Worm (Caenorhabditis elegans) whole organism, L1 larva: Measurements from ENCODE around the gene cdgs-1.

Experiments
- C34B4.2 ChIP-seq: sonication (generic microtip); optimal IDR thresholded peaks from 2 replicates; lab custom pipeline; 2017; ENCODE audit warnings: mild to moderate bottlenecking, missing genetic modification characterization, missing compliant biosample characterization
- F16B12.6 ChIP-seq: fragments of 150-350 bp; optimal IDR thresholded peaks from 2 replicates; lab custom pipeline; 2014; ENCODE audit warnings: missing biosample characterization, missing genetic modification characterization
- Y116A8C.19 ChIP-seq: sonication (generic microtip); optimal IDR thresholded peaks from 2 replicates; lab custom pipeline; 2016; ENCODE audit warnings: missing compliant biosample characterization, missing genetic modification characterization, borderline replicate concordance
- alr-1 ChIP-seq: fragments of 200-800 bp; sonication (Bioruptor generic); optimal IDR thresholded peaks from 2 replicates; lab custom pipeline; 2018; ENCODE audit warnings: borderline replicate concordance, mild to moderate bottlenecking, missing genetic modification characterization, missing compliant biosample characterization
- aly-2 ChIP-seq: fragments of 150-350 bp; optimal IDR thresholded peaks from 2 replicates; lab custom pipeline; 2014; ENCODE audit warnings: missing biosample characterization, missing genetic modification characterization
- ama-1 ChIP-seq: fragments of 150-350 bp; optimal IDR thresholded peaks from 2 replicates; lab custom pipeline; 2014
- blmp-1 ChIP-seq: fragments of 150-350 bp; optimal IDR thresholded peaks from 2 replicates; lab custom pipeline; 2014; ENCODE audit warnings: missing biosample characterization, missing genetic modification characterization
- ceh-82 ChIP-seq, 3 experiments: fragments of 150-350 bp in 1 of 3; sonication (generic microtip) in 2 of 3; optimal IDR thresholded peaks; 2 replicates each; lab custom pipeline; 2014 to 2017; ENCODE audit warnings: missing biosample characterization in 3 of 3, missing genetic modification characterization in 3 of 3
- ceh-88 ChIP-seq: fragments of 200-800 bp; sonication (Bioruptor generic); IDR thresholded peaks from 2 replicates; pipeline ENCODE4 v1.3.6; 2022; ENCODE audit warnings: missing genetic modification characterization, missing compliant biosample characterization
- dpl-1 ChIP-seq, 3 experiments: fragments of 150-350 bp in 2 of 3; sonication (generic microtip) in 1 of 3; optimal IDR thresholded peaks; 2 replicates each; lab custom pipeline; 2014 to 2017; ENCODE audit warnings: missing biosample characterization in 3 of 3, missing genetic modification characterization in 3 of 3, missing genetic modification reagents in 3 of 3
- dsc-1 ChIP-seq: sonication (generic microtip); optimal IDR thresholded peaks from 2 replicates; lab custom pipeline; 2016; ENCODE audit warnings: mild to moderate bottlenecking, missing genetic modification characterization, missing compliant biosample characterization
- efl-1 ChIP-seq, 4 experiments: fragments of 150-350 bp; optimal IDR thresholded peaks in 3 of 4; peaks in 1 of 4; 1 replicate in 1 of 4; 2 replicates in 3 of 4; lab custom pipeline; 2014; ENCODE audit warnings: missing biosample characterization in 2 of 4, missing genetic modification characterization in 2 of 4, missing genetic modification reagents in 2 of 4
- efl-3 ChIP-seq: fragments of 200-800 bp; sonication (Bioruptor generic); optimal IDR thresholded peaks from 2 replicates; lab custom pipeline; 2018; ENCODE audit warnings: mild to moderate bottlenecking, missing genetic modification characterization, missing compliant biosample characterization
- egl-13 ChIP-seq: sonication (generic microtip); optimal IDR thresholded peaks from 2 replicates; lab custom pipeline; 2016; ENCODE audit warnings: missing genotype, missing genetic modification reagents, missing genetic modification characterization, missing compliant biosample characterization
- egl-27 ChIP-seq, 2 experiments: fragments of 150-350 bp in 1 of 2; sonication (generic microtip); optimal IDR thresholded peaks; 3 replicates each; lab custom pipeline; 2017 to 2018; ENCODE audit warnings: missing biosample characterization in 2 of 2, missing genetic modification characterization in 2 of 2, missing genetic modification reagents in 2 of 2
- elt-2 ChIP-seq: sonication (generic microtip); optimal IDR thresholded peaks from 2 replicates; lab custom pipeline; 2016; ENCODE audit warnings: missing genetic modification characterization, mild to moderate bottlenecking, inconsistent platforms, missing compliant biosample characterization, missing genetic modification reagents
- elt-3 ChIP-seq, 6 experiments: fragments of 150-350 bp in 1 of 6; sonication (generic microtip); optimal IDR thresholded peaks; 2 replicates each; lab custom pipeline; 2017 to 2018; ENCODE audit warnings: missing biosample characterization in 6 of 6, missing genetic modification characterization in 6 of 6, inconsistent platforms in 1 of 6
- fkh-10 ChIP-seq: sonication (generic microtip); optimal IDR thresholded peaks from 2 replicates; lab custom pipeline; 2017; ENCODE audit warnings: missing biosample characterization, missing genetic modification reagents, missing genetic modification characterization
- fkh-4 ChIP-seq: sonication (generic microtip); optimal IDR thresholded peaks from 2 replicates; lab custom pipeline; 2016; ENCODE audit warnings: missing compliant biosample characterization, missing genetic modification characterization, borderline replicate concordance
- fkh-8 ChIP-seq: sonication (generic microtip); optimal IDR thresholded peaks from 2 replicates; lab custom pipeline; 2016; ENCODE audit warnings: mild to moderate bottlenecking, missing genetic modification characterization, missing compliant biosample characterization
- fos-1 ChIP-seq: fragments of 150-350 bp; optimal IDR thresholded peaks from 2 replicates; lab custom pipeline; 2014; ENCODE audit warnings: missing biosample characterization, missing genetic modification characterization
- grh-1 ChIP-seq: fragments of 200-800 bp; sonication (Bioruptor generic); IDR thresholded peaks from 2 replicates; pipeline ENCODE4 v1.3.6; 2022; ENCODE audit warnings: missing genetic modification reagents, missing genetic modification characterization, missing compliant biosample characterization
- hlh-4 ChIP-seq: sonication (generic microtip); optimal IDR thresholded peaks from 2 replicates; lab custom pipeline; 2016; ENCODE audit warnings: mild to moderate bottlenecking, missing genetic modification characterization, missing compliant biosample characterization
- isw-1 ChIP-seq: fragments of 200-800 bp; sonication (Bioruptor generic); IDR thresholded peaks from 2 replicates; pipeline ENCODE4 v1.3.6; 2022; ENCODE audit warnings: missing genetic modification characterization, missing compliant biosample characterization
- lin-15B ChIP-seq: fragments of 150-350 bp; sonication (generic microtip); optimal IDR thresholded peaks from 3 replicates; lab custom pipeline; 2014; ENCODE audit warnings: missing biosample characterization, missing genetic modification characterization
- lin-39 ChIP-seq: fragments of 150-350 bp; optimal IDR thresholded peaks from 2 replicates; lab custom pipeline; 2014; ENCODE audit warnings: missing biosample characterization, missing genetic modification reagents, missing genetic modification characterization
- lir-3 ChIP-seq: sonication (generic microtip); optimal IDR thresholded peaks from 2 replicates; lab custom pipeline; 2016; ENCODE audit warnings: mild to moderate bottlenecking, missing genetic modification characterization, moderate library complexity, missing compliant biosample characterization; ENCODE audit not compliant: poor library complexity
- lsy-2 ChIP-seq, 2 experiments: fragments of 150-350 bp; optimal IDR thresholded peaks; 2 replicates each; lab custom pipeline; 2014; ENCODE audit warnings: missing biosample characterization in 2 of 2, missing genetic modification characterization in 2 of 2
- mef-2 ChIP-seq: fragments of 150-350 bp; optimal IDR thresholded peaks from 2 replicates; lab custom pipeline; 2014; ENCODE audit warnings: missing biosample characterization, missing genetic modification characterization
- mep-1 ChIP-seq: fragments of 150-350 bp; optimal IDR thresholded peaks from 2 replicates; lab custom pipeline; 2014; ENCODE audit warnings: missing biosample characterization, missing genetic modification characterization
- nhr-12 ChIP-seq: sonication (generic microtip); optimal IDR thresholded peaks from 2 replicates; lab custom pipeline; 2017; ENCODE audit warnings: missing biosample characterization, missing genetic modification characterization
- nhr-237 ChIP-seq: fragments of 150-350 bp; optimal IDR thresholded peaks from 2 replicates; lab custom pipeline; 2014; ENCODE audit warnings: missing biosample characterization, missing genetic modification characterization
- nhr-28 ChIP-seq: fragments of 150-350 bp; optimal IDR thresholded peaks from 2 replicates; lab custom pipeline; 2014; ENCODE audit warnings: missing biosample characterization, missing genetic modification characterization
- nhr-47 ChIP-seq: sonication (generic microtip); optimal IDR thresholded peaks from 2 replicates; lab custom pipeline; 2016; ENCODE audit warnings: mild to moderate bottlenecking, missing genetic modification characterization, moderate library complexity, missing compliant biosample characterization
- nhr-71 ChIP-seq: sonication (generic microtip); optimal IDR thresholded peaks from 2 replicates; lab custom pipeline; 2016; ENCODE audit warnings: mild to moderate bottlenecking, missing genetic modification characterization, moderate library complexity, missing compliant biosample characterization
- nhr-76 ChIP-seq: sonication (generic microtip); optimal IDR thresholded peaks from 2 replicates; lab custom pipeline; 2017; ENCODE audit warnings: missing biosample characterization, missing genetic modification characterization
- nhr-85 ChIP-seq: sonication (generic microtip); peaks from one replicate; lab custom pipeline; 2016; ENCODE audit warnings: missing genetic modification characterization, inconsistent platforms, missing compliant biosample characterization
- pag-3 ChIP-seq: sonication (generic microtip); optimal IDR thresholded peaks from 2 replicates; lab custom pipeline; 2017; ENCODE audit warnings: missing genetic modification characterization, mild to moderate bottlenecking, missing compliant biosample characterization, antibody characterized with exemption, borderline replicate concordance; ENCODE audit not compliant: insufficient read depth
- pax-3 ChIP-seq: fragments of 200-800 bp; sonication (Bioruptor generic); optimal IDR thresholded peaks from 2 replicates; lab custom pipeline; 2018; ENCODE audit warnings: mild to moderate bottlenecking, missing genetic modification characterization, moderate library complexity, missing compliant biosample characterization
- skn-1 ChIP-seq: fragments of 150-350 bp; optimal IDR thresholded peaks from 2 replicates; lab custom pipeline; 2014; ENCODE audit warnings: missing biosample characterization, missing genetic modification characterization
- snpc-4 ChIP-seq: fragments of 150-350 bp; optimal IDR thresholded peaks from 2 replicates; lab custom pipeline; 2014; ENCODE audit warnings: missing biosample characterization, missing genetic modification characterization
- sup-37 ChIP-seq: fragments of 200-800 bp; sonication (Bioruptor generic); optimal IDR thresholded peaks from 2 replicates; lab custom pipeline; 2018; ENCODE audit warnings: mild to moderate bottlenecking, missing genetic modification characterization, missing compliant biosample characterization
- swsn-7 ChIP-seq: sonication (generic microtip); optimal IDR thresholded peaks from 2 replicates; lab custom pipeline; 2016; ENCODE audit warnings: missing genetic modification characterization, missing compliant biosample characterization
- tbx-2 ChIP-seq: sonication (generic microtip); optimal IDR thresholded peaks from 2 replicates; lab custom pipeline; 2016; ENCODE audit warnings: missing genetic modification characterization, missing compliant biosample characterization
- tlp-1 ChIP-seq: fragments of 150-350 bp; optimal IDR thresholded peaks from 2 replicates; lab custom pipeline; 2014; ENCODE audit warnings: missing biosample characterization, missing genetic modification characterization
- unc-30 ChIP-seq: sonication (generic microtip); optimal IDR thresholded peaks from 2 replicates; lab custom pipeline; 2017; ENCODE audit warnings: missing biosample characterization, missing genetic modification characterization
- unc-86 ChIP-seq: sonication (generic microtip); optimal IDR thresholded peaks from 2 replicates; lab custom pipeline; 2016; ENCODE audit warnings: missing genetic modification characterization, missing compliant biosample characterization
- vab-15 ChIP-seq: sonication (generic microtip); optimal IDR thresholded peaks from 2 replicates; lab custom pipeline; 2017; ENCODE audit warnings: missing genotype, mild to moderate bottlenecking, missing genetic modification characterization, missing compliant biosample characterization
- zip-4 ChIP-seq: fragments of 200-800 bp; sonication (Bioruptor generic); optimal IDR thresholded peaks from 2 replicates; lab custom pipeline; 2018; ENCODE audit warnings: mild to moderate bottlenecking, missing genetic modification characterization, moderate library complexity, missing compliant biosample characterization
- ztf-4 ChIP-seq: fragments of 150-350 bp; optimal IDR thresholded peaks from 2 replicates; lab custom pipeline; 2014; ENCODE audit warnings: missing biosample characterization, missing genetic modification characterization

The cdgs-1 gene

DNA sequence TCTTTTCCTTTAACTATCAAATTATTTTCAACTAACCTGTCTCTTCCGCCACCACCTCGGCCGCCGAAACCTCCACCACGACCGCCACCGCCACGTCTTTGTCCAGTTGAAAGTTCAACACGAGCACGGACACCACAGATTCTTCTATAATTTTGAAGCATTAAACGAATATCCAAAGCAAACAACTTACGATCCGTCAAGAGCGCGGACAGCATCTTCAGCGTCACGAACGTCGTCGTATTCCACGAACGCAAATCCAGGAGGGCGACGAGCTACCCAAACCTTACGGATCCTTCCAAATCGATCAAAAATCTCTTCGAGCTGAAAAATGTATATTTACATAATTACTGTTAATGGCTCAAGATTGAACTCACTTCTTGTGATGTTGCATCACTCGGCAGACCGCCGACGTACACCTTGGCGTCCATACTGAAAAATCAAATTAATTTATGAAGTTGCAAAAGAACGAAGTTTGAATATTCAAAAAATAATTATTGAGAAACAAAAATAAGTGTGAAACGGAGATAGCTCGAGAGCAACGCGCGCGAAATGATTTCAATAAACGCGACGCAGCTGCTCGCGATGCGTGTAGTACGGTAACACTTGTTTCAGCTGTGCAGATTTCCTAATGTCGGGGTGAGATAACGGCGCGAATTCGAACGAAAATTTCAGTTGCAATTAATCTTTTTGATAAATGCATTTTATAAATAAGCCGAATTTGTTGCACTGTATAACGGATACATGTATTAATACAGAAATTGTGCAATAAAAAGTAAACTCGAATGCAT lies 24.5 kb downstream of the cdgs-1 start, which contains the start of gene rsp-6:
Gene rsp-6 (minus strand): TSS at position 429 of the 788 bp plus-strand sequence.
- TF ChIP-seq ceh-82 (tag; optimal IDR thresholded peaks at IDR 0.05; lab: Kevin White, UChicago) (peak; percentile 72 to 94 (median 78)), grh-1 (no peak), egl-27 (tag; optimal IDR thresholded peaks at IDR 0.05; lab: Kevin White, UChicago) (no peak), lin-39 (tag; lab: Kevin White, UChicago) (peak; percentile 50), dpl-1 (GFP tag; optimal IDR thresholded peaks at IDR 0.05; lab: Kevin White, UChicago) (peak; percentile 92 to 96 (median 94)), lir-3 (tag; lab: Kevin White, UChicago) (peak; percentile 55), dsc-1 (tag; lab: Kevin White, UChicago) (peak; percentile 79), lsy-2 (tag; optimal IDR thresholded peaks at IDR 0.05; lab: Kevin White, UChicago) (peak; percentile 98 to 99), blmp-1 (tag; lab: Kevin White, UChicago) (peak; percentile 84), fkh-4 (no peak), tbx-2 (tag; lab: Kevin White, UChicago) (peak; percentile 88), fkh-10 (GFP tag; lab: Kevin White, UChicago) (peak; percentile 67), fkh-8 (tag; lab: Kevin White, UChicago) (peak; percentile 79), C34B4.2 (no peak), Y116A8C.19 (tag; lab: Kevin White, UChicago) (no peak), mef-2 (tag; lab: Kevin White, UChicago) (peak; percentile 54), ceh-88 (GFP tag; lab: Robert Waterston, UW) (peak; percentile 65), pax-3 (tag; lab: Kevin White, UChicago) (no peak), nhr-85 (peak; percentile 89), nhr-47 (tag; lab: Kevin White, UChicago) (peak; percentile 87), mep-1 (peak; percentile 84), ztf-4 (tag; lab: Kevin White, UChicago) (peak; percentile 73), swsn-7 (tag; lab: Kevin White, UChicago) (peak; percentile 84), elt-3 (tag; optimal IDR thresholded peaks at IDR 0.05; lab: Kevin White, UChicago) (peak in 2 of 6 experiments; percentile 9 to 72), isw-1 (peak; percentile 83), snpc-4 (tag; lab: Kevin White, UChicago) (peak; percentile 10), vab-15 (tag; lab: Kevin White, UChicago) (peak; percentile 90), nhr-71 (tag; lab: Kevin White, UChicago) (peak; percentile 92), nhr-237 (tag; lab: Kevin White, UChicago) (peak; percentile 76), egl-13 (tag; lab: Kevin White, UChicago) (peak; percentile 69), pag-3 (no peak), alr-1 (tag; lab: Kevin White, UChicago) (no peak), fos-1 (tag; lab: Kevin White, UChicago) (peak; percentile 82), lin-15B (tag; lab: Kevin White, UChicago) (peak; percentile 96), aly-2 (peak; percentile 51), F16B12.6 (tag; lab: Kevin White, UChicago) (peak; percentile 69), tlp-1 (tag; lab: Kevin White, UChicago) (no peak), nhr-76 (tag; lab: Kevin White, UChicago) (no peak), hlh-4 (no peak), nhr-28 (tag; lab: Kevin White, UChicago) (no peak), nhr-12 (tag; lab: Kevin White, UChicago) (no peak), ama-1 (lab: Kevin White, UChicago) (no peak), zip-4 (GFP tag; lab: Kevin White, UChicago) (peak; percentile 33), unc-86 (peak; percentile 83), unc-30 (tag; lab: Kevin White, UChicago) (no peak), sup-37 (GFP tag; lab: Kevin White, UChicago) (no peak), efl-1 (optimal IDR thresholded peaks at IDR 0.05; lab: Kevin White, UChicago) (peak; percentile 91 to 95), efl-1 (GFP tag; optimal IDR thresholded peaks at IDR 0.05 in 1 of 2; lab: Kevin White, UChicago) (peak; percentile 92 to 99), elt-2 (tag; lab: Kevin White, UChicago) (peak; percentile 47), efl-3 (GFP tag; lab: Kevin White, UChicago) (no peak), skn-1 (tag; lab: Kevin White, UChicago) (peak; percentile 89)
